Fruit fly (Drosophila melanogaster): Measurements from ENCODE around the gene gd.

gd gene

DNA sequence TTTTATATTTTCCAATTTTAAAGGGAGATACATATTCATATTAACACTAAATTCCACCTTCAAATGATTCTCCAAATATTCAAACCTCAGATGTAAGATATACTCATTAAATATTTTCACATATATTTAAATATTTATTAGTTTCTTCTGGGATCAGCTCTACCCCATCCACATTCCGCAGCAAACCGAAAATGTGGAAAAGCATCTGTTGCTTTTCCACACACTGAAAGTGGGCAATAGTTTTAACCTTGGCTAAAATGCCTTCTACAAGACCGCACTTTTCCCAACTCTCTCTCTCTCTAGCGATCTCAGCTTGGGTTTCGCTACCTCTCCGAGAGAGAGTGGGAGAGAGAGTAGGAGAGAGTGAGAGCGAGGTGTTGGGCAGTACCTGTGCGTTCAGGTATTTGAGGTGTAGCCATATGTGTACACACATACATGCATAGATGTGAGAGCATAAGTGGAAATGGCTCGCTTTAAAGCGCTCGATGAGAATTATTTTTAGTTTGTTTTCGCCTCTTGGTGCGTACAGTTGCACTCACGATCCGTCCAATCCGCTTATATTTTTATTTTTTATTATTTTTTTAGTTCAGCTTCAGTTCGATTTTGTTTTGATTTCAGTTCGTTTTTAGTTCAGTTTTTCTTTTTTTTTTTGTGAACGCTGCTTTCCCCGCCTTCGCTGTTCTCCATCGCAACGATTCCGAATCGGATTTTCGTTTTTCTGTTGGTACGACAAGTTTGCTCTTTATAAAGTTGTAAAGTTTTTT, 19.3 kb upstream of the gd start, which contains the start of gene CG1806:
TSS of gene CG1806 (plus strand) at position 499 of the 764 bp plus-strand sequence.
- TF ChIP-seq CG14014 (GFP tag; IDR thresholded peaks at IDR 0.05) (peak; percentile 27; the same call in 1 of the 2 replicates), hbn (GFP tag; IDR thresholded peaks at IDR 0.05; ENCODE audit: partially characterized antibody) (peak; percentile 34; the same call in 1 of the 2 replicates), sd (tag; optimal IDR thresholded peaks at IDR 0.05) (peak; percentile 92), gce (GFP tag; IDR thresholded peaks at IDR 0.05) (peak; percentile 28; the same call in 1 of the 3 replicates), cas (GFP tag; IDR thresholded peaks at IDR 0.05) (0 out of 2 replicates have a peak, but pooled peaks have one; percentile 13), sqz (GFP tag; optimal IDR thresholded peaks at IDR 0.05) (peak; percentile 68), inv (GFP tag; IDR thresholded peaks at IDR 0.05; ENCODE audit: partially characterized antibody) (0 out of 2 replicates have a peak, but pooled peaks have one; percentile 21), Trl (optimal IDR thresholded peaks at IDR 0.05) (peak; percentile 94 to 97), Trl (GFP tag; optimal IDR thresholded peaks at IDR 0.05) (peak; percentile 54), eve (GFP tag; optimal IDR thresholded peaks at IDR 0.05) (peak in 1 of 2 experiments; percentile 38), Deaf1 (tag; optimal IDR thresholded peaks at IDR 0.05) (peak; percentile 26), ftz-f1 (GFP tag; optimal IDR thresholded peaks at IDR 0.05) (peak; percentile 19), Doc3 (GFP tag; IDR thresholded peaks at IDR 0.05; ENCODE audit: partially characterized antibody) (0 out of 3 replicates have a peak, but pooled peaks have one; percentile 9), onecut (GFP tag; IDR thresholded peaks at IDR 0.05) (0 out of 2 replicates have a peak, but pooled peaks have one; percentile 4), CG17361 (GFP tag; IDR thresholded peaks at IDR 0.05) (no peak), gcm (GFP tag; optimal IDR thresholded peaks at IDR 0.05) (peak; percentile 17), CG2116 (GFP tag; optimal IDR thresholded peaks at IDR 0.05) (no peak), nau (GFP tag; optimal IDR thresholded peaks at IDR 0.05) (peak; percentile 0), caup (GFP tag; optimal IDR thresholded peaks at IDR 0.05; ENCODE audit: severe bottlenecking) (no peak), p53 (GFP tag; optimal IDR thresholded peaks at IDR 0.05) (no peak), pan (optimal IDR thresholded peaks at IDR 0.05) (no peak), pan (GFP tag; optimal IDR thresholded peaks at IDR 0.05 in 1 of 2, IDR thresholded peaks at IDR 0.05 in 1 of 2) (peak in 1 of 2 experiments; percentile 18), CG10543 (GFP tag; optimal IDR thresholded peaks at IDR 0.05) (peak; percentile 7), Dbx (GFP tag; IDR thresholded peaks at IDR 0.05) (peak; percentile 45; the same call in 1 of the 3 replicates), sens (GFP tag) (peak; percentile 68), CG12104 (GFP tag; optimal IDR thresholded peaks at IDR 0.05) (no peak), Drgx (GFP tag; IDR thresholded peaks at IDR 0.05) (peak; percentile 64), gro (GFP tag; optimal IDR thresholded peaks at IDR 0.05) (peak; percentile 54), pho (GFP tag; optimal IDR thresholded peaks at IDR 0.05) (no peak), corto (GFP tag; optimal IDR thresholded peaks at IDR 0.05) (peak; percentile 36), CG32532 (GFP tag; IDR thresholded peaks at IDR 0.05) (peak; percentile 65; the same call in 1 of the 2 replicates), cad (GFP tag; optimal IDR thresholded peaks at IDR 0.05) (peak; percentile 22), ci (GFP tag; IDR thresholded peaks at IDR 0.05) (peak; percentile 24; the same call in 2 of the 3 replicates), YL-1 (GFP tag; optimal IDR thresholded peaks at IDR 0.05) (no peak), otp (GFP tag; IDR thresholded peaks at IDR 0.05) (peak; percentile 22; the same call in 1 of the 3 replicates), CG17802 (tag; optimal IDR thresholded peaks at IDR 0.05) (no peak), bsh (GFP tag; optimal IDR thresholded peaks at IDR 0.05) (peak in 1 of 2 experiments; percentile 33), kni (GFP tag; optimal IDR thresholded peaks at IDR 0.05) (peak; percentile 18), Med (GFP tag) (peak; percentile 45), CG17829 (tag; optimal IDR thresholded peaks at IDR 0.05) (peak; percentile 1), CG5180 (GFP tag; optimal IDR thresholded peaks at IDR 0.05) (peak; percentile 3), CG6854 (GFP tag; optimal IDR thresholded peaks at IDR 0.05) (peak; percentile 10), Dll (GFP tag; IDR thresholded peaks at IDR 0.05; ENCODE audit: partially characterized antibody) (0 out of 4 replicates have a peak, but pooled peaks have one; percentile 51), hkb (optimal IDR thresholded peaks at IDR 0.05) (no peak), hkb (GFP tag; IDR thresholded peaks at IDR 0.05) (peak; percentile 53; the same call in 1 of the 2 replicates), z (GFP tag; IDR thresholded peaks at IDR 0.05) (peak; percentile 62; the same call in 1 of the 3 replicates), B-H1 (GFP tag; IDR thresholded peaks at IDR 0.05) (no peak), HLHmδ (GFP tag; optimal IDR thresholded peaks at IDR 0.05) (peak; percentile 55)
